Fruit fly (Drosophila melanogaster) whole organism, pupa: ENCODE data around the gene mRpL24.
A peak's percentile ranks its signal among the peaks of the same experiment; 100 is the strongest.

ENCODE experiments used
- CG10348 ChIP-seq: fragments of 200-800 bp; sonication (Bioruptor generic); IDR thresholded peaks from 2 replicates; pipeline ENCODE4 v1.3.6; 2022; ENCODE audit warnings: missing biosample characterization, missing genetic modification characterization
- CG12605 ChIP-seq: fragments of 200-800 bp; sonication (Bioruptor generic); IDR thresholded peaks from 2 replicates; pipeline ENCODE4 v1.3.6; 2022; ENCODE audit warnings: missing biosample characterization, missing genetic modification characterization
- CG13204 ChIP-seq: fragments of 200-800 bp; sonication (Bioruptor generic); optimal IDR thresholded peaks from 2 replicates; lab custom pipeline; 2018; ENCODE audit warnings: missing biosample characterization, mild to moderate bottlenecking, missing genetic modification characterization, moderate library complexity
- CG14655 ChIP-seq: fragments of 200-800 bp; sonication (Bioruptor generic); optimal IDR thresholded peaks from 3 replicates; lab custom pipeline; 2017; ENCODE audit warnings: mild to moderate bottlenecking, missing biosample characterization, missing genetic modification reagents, missing genetic modification characterization
- CG15710 ChIP-seq: fragments of 200-800 bp; sonication (Bioruptor generic); optimal IDR thresholded peaks from 2 replicates; lab custom pipeline; 2018; ENCODE audit warnings: missing biosample characterization, mild to moderate bottlenecking, missing genetic modification characterization, moderate library complexity
- CG17806 ChIP-seq: fragments of 200-800 bp; sonication (Bioruptor generic); optimal IDR thresholded peaks from 2 replicates; lab custom pipeline; 2018; ENCODE audit warnings: missing biosample characterization, mild to moderate bottlenecking, missing genetic modification characterization, moderate library complexity
- CG32121 ChIP-seq: fragments of 200-800 bp; sonication (Bioruptor generic); IDR thresholded peaks from 2 replicates; pipeline ENCODE4 v1.3.6; 2022; ENCODE audit warnings: missing biosample characterization, missing genetic modification characterization
- CG34367 ChIP-seq: fragments of 200-800 bp; sonication (Bioruptor generic); optimal IDR thresholded peaks from 2 replicates; lab custom pipeline; 2018; ENCODE audit warnings: missing biosample characterization, mild to moderate bottlenecking, missing genetic modification characterization
- CG4496 ChIP-seq: fragments of 200-800 bp; sonication (Bioruptor generic); IDR thresholded peaks from 3 replicates; pipeline ENCODE4 v1.3.6; 2022; ENCODE audit warnings: missing biosample characterization, missing genetic modification characterization
- CG8159 ChIP-seq: fragments of 200-800 bp; sonication (Bioruptor generic); optimal IDR thresholded peaks from 3 replicates; lab custom pipeline; 2018; ENCODE audit warnings: missing biosample characterization, mild to moderate bottlenecking, missing genetic modification characterization, moderate library complexity
- CG8301 ChIP-seq: fragments of 200-800 bp; sonication (Bioruptor generic); optimal IDR thresholded peaks from 2 replicates; lab custom pipeline; 2018; ENCODE audit warnings: missing biosample characterization, mild to moderate bottlenecking, missing genetic modification characterization
- CG9948 ChIP-seq: fragments of 200-800 bp; sonication (Bioruptor generic); optimal IDR thresholded peaks from 2 replicates; lab custom pipeline; 2018; ENCODE audit warnings: missing biosample characterization, mild to moderate bottlenecking, missing genetic modification characterization, moderate library complexity
- D1 ChIP-seq: fragments of 200-800 bp; sonication (Bioruptor generic); optimal IDR thresholded peaks from 2 replicates; lab custom pipeline; 2018; ENCODE audit warnings: missing biosample characterization, mild to moderate bottlenecking, missing genetic modification characterization, moderate library complexity
- EcR ChIP-seq: fragments of 200-800 bp; sonication (Bioruptor generic); optimal IDR thresholded peaks from 3 replicates; lab custom pipeline; 2019; ENCODE audit warnings: missing biosample characterization, missing genetic modification characterization, mild to moderate bottlenecking, moderate library complexity, missing genetic modification reagents
- Ets98B ChIP-seq: fragments of 200-800 bp; sonication (Bioruptor generic); IDR thresholded peaks from 2 replicates; pipeline ENCODE4 v1.3.6; 2022; ENCODE audit warnings: missing biosample characterization, missing genetic modification characterization
- Pif1A ChIP-seq: fragments of 200-800 bp; sonication (Bioruptor generic); optimal IDR thresholded peaks from 3 replicates; lab custom pipeline; 2016; ENCODE audit warnings: missing biosample characterization, missing genetic modification characterization
- Pif1B ChIP-seq: fragments of 200-800 bp; sonication (Bioruptor generic); optimal IDR thresholded peaks from 3 replicates; lab custom pipeline; 2016; ENCODE audit warnings: missing biosample characterization, missing genetic modification characterization
- Snoo ChIP-seq: fragments of 200-800 bp; sonication (Bioruptor generic); optimal IDR thresholded peaks from 3 replicates; lab custom pipeline; 2017; ENCODE audit warnings: missing biosample characterization, mild to moderate bottlenecking, missing genetic modification characterization, inconsistent platforms
- fd96Ca ChIP-seq: fragments of 200-800 bp; sonication (Bioruptor generic); IDR thresholded peaks from 3 replicates; pipeline ENCODE4 v1.3.6; 2022; ENCODE audit warnings: missing biosample characterization, missing genetic modification characterization
- gl ChIP-seq: fragments of 200-800 bp; sonication (Bioruptor generic); optimal IDR thresholded peaks from 2 replicates; lab custom pipeline; 2018; ENCODE audit warnings: missing biosample characterization, mild to moderate bottlenecking, missing genetic modification characterization
- rn ChIP-seq: fragments of 200-800 bp; sonication (Bioruptor generic); IDR thresholded peaks from 2 replicates; pipeline ENCODE4 v1.3.6; 2022; ENCODE audit warnings: missing biosample characterization, missing genetic modification characterization

Gene mRpL24

dm6 chr2L:4973731-4974415 lies 28.7 kb upstream of the mRpL24 start, which contains the start of gene mRpL28:
TSS of gene mRpL28 (plus strand) at chr2L:4973976.
- TF ChIP-seq CG9948 (no peak), CG32121 (GFP tag; lab: Robert Waterston, UW) (no peak), CG8159 (tag; lab: Kevin White, UChicago) (no peak), fd96Ca (peak; percentile 18; the same call in 1 of the 3 replicates), CG10348 (GFP tag; lab: Robert Waterston, UW) (no peak), CG34367 (tag; lab: Kevin White, UChicago) (no peak), CG4496 (0 out of 3 replicates have a peak, but pooled peaks have one; percentile 24), Ets98B (no peak), EcR (GFP tag; lab: Kevin White, UChicago) (peak; percentile 70), CG13204 (GFP tag; lab: Kevin White, UChicago) (no peak), gl (tag; lab: Kevin White, UChicago) (no peak), CG17806 (tag; lab: Kevin White, UChicago) (no peak)
- TF ChIP-seq, all 21 proteins: peak for 3

- TF ChIP-seq CG13204 (GFP tag; lab: Kevin White, UChicago) (no peak), gl (tag; lab: Kevin White, UChicago) (no peak), CG17806 (tag; lab: Kevin White, UChicago) (no peak), fd96Ca (no peak), CG32121 (GFP tag; lab: Robert Waterston, UW) (no peak), D1 (tag; lab: Kevin White, UChicago) (no peak), CG9948 (no peak), EcR (GFP tag; lab: Kevin White, UChicago) (no peak), CG12605 (no peak), CG8159 (tag; lab: Kevin White, UChicago) (no peak), Ets98B (no peak), CG15710 (no peak), rn (GFP tag; lab: Robert Waterston, UW) (no peak), Pif1A (GFP tag; lab: Kevin White, UChicago) (no peak), CG10348 (GFP tag; lab: Robert Waterston, UW) (no peak)
These were observed 26.2 kb upstream of the mRpL24 start, which contains the start of gene CG14043 for dm6 chr2L:4971329-4971798. TSS of gene CG14043 (plus strand) at chr2L:4971702.

- TF ChIP-seq D1 (tag; lab: Kevin White, UChicago) (no peak), gl (tag; lab: Kevin White, UChicago) (no peak), CG13204 (GFP tag; lab: Kevin White, UChicago) (no peak), CG14655 (GFP tag; lab: Kevin White, UChicago) (no peak), CG9948 (no peak), CG17806 (tag; lab: Kevin White, UChicago) (no peak), Ets98B (no peak), Snoo (no peak), Pif1A (GFP tag; lab: Kevin White, UChicago) (no peak), fd96Ca (no peak)
These were observed 23.6 kb upstream of the mRpL24 start, which contains the start of the genes Scox and Polr1C for dm6 chr2L:4968767-4969166. TSS of gene Scox (minus strand) at chr2L:4968935. TSS of gene Polr1C (plus strand) at chr2L:4969004.

dm6 chr2L:4967511-4967910 lies 22.4 kb upstream of the mRpL24 start, which contains the start of gene eIF3i:
TSS of gene eIF3i (minus strand) at chr2L:4967775.
- TF ChIP-seq Pif1B (GFP tag; lab: Kevin White, UChicago) = no peak
- TF ChIP-seq CG8159 (tag; lab: Kevin White, UChicago) = no peak
- no peak for TF ChIP-seq EcR (GFP tag; lab: Kevin White, UChicago)
- no peak for TF ChIP-seq rn (GFP tag; lab: Robert Waterston, UW)
- TF ChIP-seq CG17806 (tag; lab: Kevin White, UChicago) = no peak
- no peak for TF ChIP-seq CG13204 (GFP tag; lab: Kevin White, UChicago)
- no peak for TF ChIP-seq Snoo
- TF ChIP-seq CG10348 (GFP tag; lab: Robert Waterston, UW) = no peak
- TF ChIP-seq CG12605 = no peak
- TF ChIP-seq Pif1A (GFP tag; lab: Kevin White, UChicago) = no peak
- no peak for TF ChIP-seq CG15710
- no peak for TF ChIP-seq CG4496
- TF ChIP-seq CG8301 (tag; lab: Kevin White, UChicago) = no peak
- TF ChIP-seq CG34367 (tag; lab: Kevin White, UChicago) = no peak
- no peak for TF ChIP-seq D1 (tag; lab: Kevin White, UChicago)
- no peak for TF ChIP-seq CG9948
- TF ChIP-seq CG32121 (GFP tag; lab: Robert Waterston, UW) = no peak

- no peak for TF ChIP-seq D1 (tag; lab: Kevin White, UChicago)
- no peak for TF ChIP-seq CG15710
- TF ChIP-seq EcR (GFP tag; lab: Kevin White, UChicago) = no peak
- no peak for TF ChIP-seq CG8159 (tag; lab: Kevin White, UChicago)
- no peak for TF ChIP-seq Pif1A (GFP tag; lab: Kevin White, UChicago)
- TF ChIP-seq CG32121 (GFP tag; lab: Robert Waterston, UW) = no peak
- no peak for TF ChIP-seq CG4496
- no peak for TF ChIP-seq Snoo
- TF ChIP-seq CG34367 (tag; lab: Kevin White, UChicago) = no peak
- TF ChIP-seq CG17806 (tag; lab: Kevin White, UChicago) = no peak
- no peak for TF ChIP-seq CG12605
- no peak for TF ChIP-seq CG8301 (tag; lab: Kevin White, UChicago)
- TF ChIP-seq Ets98B = no peak
- no peak for TF ChIP-seq Pif1B (GFP tag; lab: Kevin White, UChicago)
- TF ChIP-seq fd96Ca = no peak
- TF ChIP-seq CG10348 (GFP tag; lab: Robert Waterston, UW) = no peak
- TF ChIP-seq CG14655 (GFP tag; lab: Kevin White, UChicago) = no peak
- no peak for TF ChIP-seq rn (GFP tag; lab: Robert Waterston, UW)
- no peak for TF ChIP-seq CG13204 (GFP tag; lab: Kevin White, UChicago)
These were observed 20.8 kb upstream of the mRpL24 start for dm6 chr2L:4965923-4966322.
